Worm (Caenorhabditis elegans) whole organism, L4 larva: ENCODE data around the gene ZK285.2.

Experiments
- F37D6.2 ChIP-seq: sonication (generic microtip); optimal IDR thresholded peaks from 2 replicates; lab custom pipeline; 2016; ENCODE audit warnings: mild to moderate bottlenecking, missing genetic modification characterization, missing compliant biosample characterization
- F49E8.2 ChIP-seq: sonication (generic microtip); optimal IDR thresholded peaks from 2 replicates; lab custom pipeline; 2016; ENCODE audit warnings: missing compliant biosample characterization, mild to moderate bottlenecking, missing genetic modification characterization, borderline replicate concordance
- T26A8.4 ChIP-seq: fragments of 200-800 bp; sonication (Bioruptor generic); IDR thresholded peaks from 2 replicates; pipeline ENCODE4 v1.3.6; 2022; ENCODE audit warnings: missing genetic modification characterization, missing compliant biosample characterization
- Y48G9A.11 ChIP-seq: fragments of 200-800 bp; sonication (Bioruptor generic); IDR thresholded peaks from 2 replicates; pipeline ENCODE4 v1.3.6; 2022; ENCODE audit warnings: missing genetic modification reagents, missing genetic modification characterization, missing compliant biosample characterization
- Y75B8A.6 ChIP-seq: fragments of 200-800 bp; sonication (Bioruptor generic); IDR thresholded peaks from 2 replicates; pipeline ENCODE4 v1.3.6; 2022; ENCODE audit warnings: missing genetic modification reagents, missing genetic modification characterization, missing compliant biosample characterization
- ZK337.2 ChIP-seq: fragments of 200-800 bp; sonication (Bioruptor generic); IDR thresholded peaks from 2 replicates; pipeline ENCODE4 v1.3.6; 2022; ENCODE audit warnings: missing genetic modification reagents, missing genetic modification characterization, missing compliant biosample characterization
- aly-2 ChIP-seq: sonication (generic microtip); optimal IDR thresholded peaks from 2 replicates; lab custom pipeline; 2018; ENCODE audit warnings: missing biosample characterization, missing genetic modification characterization
- ama-1 ChIP-seq: fragments of 150-350 bp; optimal IDR thresholded peaks from 2 replicates; lab custom pipeline; 2014; ENCODE audit warnings: inconsistent platforms, mixed read lengths
- arid-1 ChIP-seq: fragments of 200-800 bp; sonication (Bioruptor generic); conservative IDR thresholded peaks from 2 replicates; pipeline ENCODE4 v1.3.6; 2022; ENCODE audit warnings: missing genetic modification reagents, missing genetic modification characterization, missing compliant biosample characterization
- ceh-20 ChIP-seq: fragments of 200-800 bp; sonication (Bioruptor generic); IDR thresholded peaks from 2 replicates; pipeline ENCODE4 v1.3.6; 2022; ENCODE audit warnings: missing genetic modification reagents, missing genetic modification characterization, missing compliant biosample characterization
- ceh-28 ChIP-seq: fragments of 150-350 bp; optimal IDR thresholded peaks from 2 replicates; lab custom pipeline; 2014; ENCODE audit warnings: missing biosample characterization, missing genetic modification reagents, missing genetic modification characterization
- ceh-32 ChIP-seq: sonication (generic microtip); optimal IDR thresholded peaks from 2 replicates; lab custom pipeline; 2016; ENCODE audit warnings: mild to moderate bottlenecking, missing genetic modification characterization, missing compliant biosample characterization; ENCODE audit not compliant: poor library complexity
- ceh-62 ChIP-seq: sonication (generic microtip); optimal IDR thresholded peaks from 2 replicates; lab custom pipeline; 2017; ENCODE audit warnings: missing biosample characterization, missing genetic modification characterization
- cey-2 ChIP-seq: sonication (generic microtip); optimal IDR thresholded peaks from 3 replicates; lab custom pipeline; 2017; ENCODE audit warnings: missing genetic modification characterization, mild to moderate bottlenecking, missing compliant biosample characterization, antibody characterized with exemption, borderline replicate concordance; ENCODE audit not compliant: insufficient read depth
- daf-12 ChIP-seq: fragments of 150-350 bp; optimal IDR thresholded peaks from 2 replicates; lab custom pipeline; 2014; ENCODE audit warnings: missing biosample characterization, missing genetic modification reagents, missing genetic modification characterization
- daf-19 ChIP-seq: fragments of 200-800 bp; sonication (Bioruptor generic); conservative IDR thresholded peaks from 2 replicates; pipeline ENCODE4 v1.3.6; 2022; ENCODE audit warnings: missing genetic modification characterization, missing compliant biosample characterization
- dmd-8 ChIP-seq: fragments of 200-800 bp; sonication (Bioruptor generic); IDR thresholded peaks from 2 replicates; pipeline ENCODE4 v1.3.6; 2022; ENCODE audit warnings: missing genetic modification characterization, missing compliant biosample characterization
- dmd-9 ChIP-seq: fragments of 200-800 bp; sonication (Bioruptor generic); IDR thresholded peaks from 2 replicates; pipeline ENCODE4 v1.3.6; 2022; ENCODE audit warnings: missing genetic modification reagents, missing genetic modification characterization, missing compliant biosample characterization
- dpl-1 ChIP-seq: fragments of 150-350 bp; optimal IDR thresholded peaks from 2 replicates; lab custom pipeline; 2014; ENCODE audit warnings: missing biosample characterization, missing genetic modification reagents, missing genetic modification characterization
- fkh-10 ChIP-seq: fragments of 150-350 bp; optimal IDR thresholded peaks from 2 replicates; lab custom pipeline; 2014; ENCODE audit warnings: missing biosample characterization, missing genetic modification reagents, missing genetic modification characterization
- fos-1 ChIP-seq: fragments of 150-350 bp; optimal IDR thresholded peaks from 2 replicates; lab custom pipeline; 2014; ENCODE audit warnings: missing biosample characterization, missing genetic modification characterization
- gei-8 ChIP-seq: fragments of 200-800 bp; sonication (Bioruptor generic); optimal IDR thresholded peaks from 2 replicates; lab custom pipeline; 2018; ENCODE audit warnings: mild to moderate bottlenecking, missing genetic modification characterization, missing compliant biosample characterization
- hif-1 ChIP-seq, 2 experiments: sonication (generic microtip); optimal IDR thresholded peaks; 2 replicates each; lab custom pipeline; 2016 to 2017; ENCODE audit warnings: missing compliant biosample characterization in 2 of 2, missing genetic modification characterization in 2 of 2, missing genetic modification reagents in 2 of 2, missing genotype in 2 of 2, mild to moderate bottlenecking in 1 of 2
- hmg-1.1 ChIP-seq: fragments of 200-800 bp; sonication (Bioruptor generic); IDR thresholded peaks from 2 replicates; pipeline ENCODE4 v1.3.6; 2022; ENCODE audit warnings: missing genetic modification reagents, missing genetic modification characterization, missing compliant biosample characterization
- jun-1 ChIP-seq: fragments of 150-350 bp; optimal IDR thresholded peaks from 2 replicates; lab custom pipeline; 2014; ENCODE audit warnings: missing biosample characterization, missing genetic modification reagents, missing genetic modification characterization
- lin-39 ChIP-seq: fragments of 150-350 bp; optimal IDR thresholded peaks from 2 replicates; lab custom pipeline; 2014; ENCODE audit warnings: missing biosample characterization, missing genetic modification reagents, missing genetic modification characterization
- lir-3 ChIP-seq: sonication (generic microtip); optimal IDR thresholded peaks from 2 replicates; lab custom pipeline; 2016; ENCODE audit warnings: mild to moderate bottlenecking, missing genetic modification characterization, missing compliant biosample characterization
- mdl-1 ChIP-seq, 2 experiments: fragments of 150-350 bp in 1 of 2; sonication (generic microtip) in 1 of 2; optimal IDR thresholded peaks; 2 replicates each; lab custom pipeline; 2014 to 2017; ENCODE audit warnings: missing biosample characterization in 2 of 2, missing genetic modification characterization in 2 of 2
- mdt-29 ChIP-seq: fragments of 200-800 bp; sonication (Bioruptor generic); IDR thresholded peaks from 2 replicates; pipeline ENCODE4 v1.3.6; 2022; ENCODE audit warnings: missing genetic modification reagents, missing genetic modification characterization, missing compliant biosample characterization
- mes-2 ChIP-seq: sonication (generic microtip); optimal IDR thresholded peaks from 2 replicates; lab custom pipeline; 2016; ENCODE audit warnings: missing genotype, mild to moderate bottlenecking, missing genetic modification characterization, missing compliant biosample characterization; ENCODE audit not compliant: poor library complexity, severe bottlenecking
- mxl-2 ChIP-seq: fragments of 200-800 bp; sonication (Bioruptor generic); conservative IDR thresholded peaks from 2 replicates; pipeline ENCODE4 v1.3.6; 2022; ENCODE audit warnings: missing genetic modification reagents, missing genetic modification characterization, missing compliant biosample characterization
- mxl-3 ChIP-seq: fragments of 200-800 bp; sonication (Bioruptor generic); optimal IDR thresholded peaks from 2 replicates; lab custom pipeline; 2018; ENCODE audit warnings: mild to moderate bottlenecking, missing genetic modification characterization, missing compliant biosample characterization
- nhr-102 ChIP-seq: sonication (generic microtip); optimal IDR thresholded peaks from 2 replicates; lab custom pipeline; 2016; ENCODE audit warnings: mild to moderate bottlenecking, missing genetic modification characterization, moderate library complexity, missing compliant biosample characterization
- nhr-111 ChIP-seq: fragments of 200-800 bp; sonication (Bioruptor generic); optimal IDR thresholded peaks from 2 replicates; lab custom pipeline; 2018; ENCODE audit warnings: mild to moderate bottlenecking, missing genetic modification characterization, missing compliant biosample characterization
- nhr-25 ChIP-seq: sonication (generic microtip); optimal IDR thresholded peaks from 2 replicates; lab custom pipeline; 2017; ENCODE audit warnings: missing genetic modification characterization, mild to moderate bottlenecking, missing compliant biosample characterization, antibody characterized with exemption, moderate library complexity, borderline replicate concordance; ENCODE audit not compliant: insufficient read depth
- nhr-28 ChIP-seq: fragments of 150-350 bp; optimal IDR thresholded peaks from 2 replicates; lab custom pipeline; 2014; ENCODE audit warnings: missing biosample characterization, missing genetic modification characterization
- nhr-41 ChIP-seq: fragments of 200-800 bp; sonication (Bioruptor generic); IDR thresholded peaks from 2 replicates; pipeline ENCODE4 v1.3.6; 2022; ENCODE audit warnings: missing genetic modification reagents, missing genetic modification characterization, missing compliant biosample characterization
- nhr-42 ChIP-seq: fragments of 200-800 bp; sonication (Bioruptor generic); IDR thresholded peaks from 2 replicates; pipeline ENCODE4 v1.3.6; 2022; ENCODE audit warnings: missing genetic modification characterization, missing compliant biosample characterization
- nhr-76 ChIP-seq: fragments of 150-350 bp; optimal IDR thresholded peaks from 2 replicates; lab custom pipeline; 2014; ENCODE audit warnings: missing biosample characterization, missing genetic modification characterization
- php-3 ChIP-seq: fragments of 200-800 bp; sonication (Bioruptor generic); IDR thresholded peaks from 2 replicates; pipeline ENCODE4 v1.3.6; 2022; ENCODE audit warnings: missing genetic modification reagents, missing genetic modification characterization, missing compliant biosample characterization
- rbr-2 ChIP-seq: sonication (generic microtip); optimal IDR thresholded peaks from 2 replicates; lab custom pipeline; 2016; ENCODE audit warnings: missing genotype, missing genetic modification characterization, missing compliant biosample characterization
- saeg-2 ChIP-seq: fragments of 200-800 bp; sonication (Bioruptor generic); IDR thresholded peaks from 2 replicates; pipeline ENCODE4 v1.3.6; 2022; ENCODE audit warnings: missing genetic modification reagents, missing genetic modification characterization, missing compliant biosample characterization
- set-16 ChIP-seq: fragments of 200-800 bp; sonication (Bioruptor generic); IDR thresholded peaks from 2 replicates; pipeline ENCODE4 v1.3.6; 2022; ENCODE audit warnings: missing genetic modification reagents, missing genetic modification characterization, missing compliant biosample characterization
- skn-1 ChIP-seq: fragments of 150-350 bp; optimal IDR thresholded peaks from 2 replicates; lab custom pipeline; 2014; ENCODE audit warnings: missing biosample characterization, missing genetic modification characterization
- snpc-4 ChIP-seq: fragments of 150-350 bp; optimal IDR thresholded peaks from 2 replicates; lab custom pipeline; 2014; ENCODE audit warnings: missing biosample characterization, missing genetic modification characterization
- spr-1 ChIP-seq: sonication (generic microtip); optimal IDR thresholded peaks from 2 replicates; lab custom pipeline; 2016; ENCODE audit warnings: mild to moderate bottlenecking, missing genetic modification characterization, missing compliant biosample characterization
- spr-3 ChIP-seq: fragments of 200-800 bp; sonication (Bioruptor generic); optimal IDR thresholded peaks from 2 replicates; lab custom pipeline; 2018; ENCODE audit warnings: mild to moderate bottlenecking, missing genetic modification characterization, missing compliant biosample characterization
- tag-97 ChIP-seq: fragments of 200-800 bp; sonication (Bioruptor generic); IDR thresholded peaks from 2 replicates; pipeline ENCODE4 v1.3.6; 2022; ENCODE audit warnings: missing genetic modification characterization, missing compliant biosample characterization
- unc-39 ChIP-seq: sonication (generic microtip); optimal IDR thresholded peaks from 2 replicates; lab custom pipeline; 2017; ENCODE audit warnings: missing biosample characterization, missing genetic modification characterization
- zip-11 ChIP-seq: fragments of 200-800 bp; sonication (Bioruptor generic); IDR thresholded peaks from 2 replicates; pipeline ENCODE4 v1.3.6; 2022; ENCODE audit warnings: missing genetic modification characterization, missing compliant biosample characterization
- zip-2 ChIP-seq: fragments of 150-350 bp; optimal IDR thresholded peaks from 2 replicates; lab custom pipeline; 2014; ENCODE audit warnings: missing biosample characterization, missing genetic modification characterization
- ztf-7 ChIP-seq: fragments of 150-350 bp; optimal IDR thresholded peaks from 2 replicates; lab custom pipeline; 2014; ENCODE audit warnings: missing biosample characterization, missing genetic modification characterization

Gene ZK285.2

ce11 chrV:16045837-16046236, 836 bp upstream of the ZK285.2 start, which contains the start of gene T10C6.15 (continued):
- TF ChIP-seq nhr-41 (GFP tag; lab: Robert Waterston, UW) = no peak
- TF ChIP-seq lir-3 (tag; lab: Kevin White, UChicago) = no peak
- no peak for TF ChIP-seq skn-1
- no peak for TF ChIP-seq nhr-42 (GFP tag; lab: Robert Waterston, UW)
- TF ChIP-seq spr-1 (tag; lab: Kevin White, UChicago) = no peak
- no peak for TF ChIP-seq ceh-62 (tag; lab: Kevin White, UChicago)
- no peak for TF ChIP-seq unc-39 (tag; lab: Kevin White, UChicago)
- no peak for TF ChIP-seq ceh-20 (GFP tag; lab: Robert Waterston, UW)
- no peak for TF ChIP-seq ZK337.2 (GFP tag; lab: Robert Waterston, UW)
- no peak for TF ChIP-seq aly-2
- no peak for TF ChIP-seq Y75B8A.6 (GFP tag; lab: Robert Waterston, UW)
- no peak for TF ChIP-seq gei-8 (GFP tag; lab: Kevin White, UChicago)
- TF ChIP-seq hmg-1.1 (GFP tag; lab: Robert Waterston, UW) = no peak
- TF ChIP-seq php-3 (GFP tag; lab: Robert Waterston, UW) = peak; percentile 74
- peak in 1 of 2 experiments; percentile 4 for TF ChIP-seq hif-1 (tag; optimal IDR thresholded peaks at IDR 0.05; lab: Kevin White, UChicago)
- no peak for TF ChIP-seq daf-19 (GFP tag; lab: Robert Waterston, UW)
- TF ChIP-seq ceh-28 = no peak
- peak; percentile 89 for TF ChIP-seq nhr-102 (tag; lab: Kevin White, UChicago)
- no peak for TF ChIP-seq daf-12 (tag; lab: Kevin White, UChicago)
- no peak for TF ChIP-seq set-16 (GFP tag; lab: Robert Waterston, UW)
- TF ChIP-seq jun-1 (tag; lab: Kevin White, UChicago) = no peak
- TF ChIP-seq nhr-28 (tag; lab: Kevin White, UChicago) = peak; percentile 80
- no peak for TF ChIP-seq snpc-4 (tag; lab: Kevin White, UChicago)
- no peak for TF ChIP-seq zip-2 (tag; lab: Kevin White, UChicago)
- TF ChIP-seq fkh-10 = no peak
- TF ChIP-seq fos-1 (tag; lab: Kevin White, UChicago) = no peak
- TF ChIP-seq cey-2 = no peak
- TF ChIP-seq dmd-9 = no peak
- TF ChIP-seq tag-97 (GFP tag; lab: Robert Waterston, UW) = no peak
- TF ChIP-seq lin-39 (tag; lab: Kevin White, UChicago) = no peak
- TF ChIP-seq mdt-29 (GFP tag; lab: Robert Waterston, UW) = no peak
- TF ChIP-seq ztf-7 (tag; lab: Kevin White, UChicago) = no peak
- no peak for TF ChIP-seq nhr-111
- no peak for TF ChIP-seq spr-3
- TF ChIP-seq ceh-32 = no peak
- no peak for TF ChIP-seq dpl-1 (GFP tag; lab: Kevin White, UChicago)
- no peak for TF ChIP-seq nhr-25
- TF ChIP-seq mxl-3 (GFP tag; lab: Kevin White, UChicago) = peak; percentile 18
- no peak for TF ChIP-seq nhr-76 (tag; lab: Kevin White, UChicago)
- TF ChIP-seq mdl-1 (tag; optimal IDR thresholded peaks at IDR 0.05; lab: Kevin White, UChicago) = peak in 1 of 2 experiments; percentile 72
- no peak for TF ChIP-seq mes-2 (tag; lab: Kevin White, UChicago)
- no peak for TF ChIP-seq mxl-2
- no peak for TF ChIP-seq rbr-2 (tag; lab: Kevin White, UChicago)
- TF ChIP-seq zip-11 (GFP tag; lab: Robert Waterston, UW) = no peak
- no peak for TF ChIP-seq Y48G9A.11
- no peak for TF ChIP-seq T26A8.4
- TF ChIP-seq F49E8.2 = no peak
- TF ChIP-seq arid-1 (GFP tag; lab: Robert Waterston, UW) = no peak
- TF ChIP-seq F37D6.2 (tag; lab: Kevin White, UChicago) = no peak
- no peak for TF ChIP-seq dmd-8 (GFP tag; lab: Robert Waterston, UW)
- no peak for TF ChIP-seq ama-1
- no peak for TF ChIP-seq saeg-2 (GFP tag; lab: Robert Waterston, UW)
